Worm (Caenorhabditis elegans): ENCODE measurements around the gene F36G3.2.

DNA sequence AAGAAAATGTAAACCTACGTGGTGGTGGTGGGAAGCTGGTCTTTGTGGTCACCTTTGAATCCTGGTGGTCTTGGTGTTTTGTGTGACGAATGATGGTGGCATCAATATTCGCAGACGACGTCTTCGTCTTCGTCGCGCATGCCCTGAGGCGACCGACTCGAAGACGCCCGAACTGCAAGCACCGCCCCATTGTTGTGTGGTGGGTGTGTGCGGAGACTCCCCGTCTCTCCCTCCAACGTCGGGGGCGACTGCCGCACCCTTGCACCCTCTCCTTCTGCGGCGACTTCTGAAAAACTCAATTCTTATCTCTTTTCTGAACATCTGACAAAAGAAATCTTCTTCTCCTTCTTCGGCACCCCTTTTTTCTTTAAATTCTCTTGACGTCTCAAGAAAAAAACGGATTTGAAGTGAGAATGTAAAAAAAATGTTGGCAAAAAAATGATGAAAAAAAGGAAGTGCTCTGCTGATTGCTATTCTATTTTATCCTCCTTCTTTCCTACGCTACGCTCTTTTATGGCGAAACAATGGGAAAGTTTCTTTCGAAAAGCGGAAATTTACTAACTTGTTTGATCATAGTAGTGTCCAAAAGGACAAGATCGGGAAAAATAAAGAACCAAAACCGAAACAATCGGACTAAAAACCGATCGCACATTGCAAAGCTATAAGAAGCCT, 13.4 kb upstream of the F36G3.2 start, which contains the start of gene lgc-47:
- TF ChIP-seq M03D4.4 (tag; optimal IDR thresholded peaks at IDR 0.05), result no peak
- no peak for TF ChIP-seq snpc-4 (tag; optimal IDR thresholded peaks at IDR 0.05)
- no peak for TF ChIP-seq mep-1 (tag; optimal IDR thresholded peaks at IDR 0.05)
- TF ChIP-seq pha-4 (tag; optimal IDR thresholded peaks at IDR 0.05), result no peak
- TF ChIP-seq nhr-76 (tag; optimal IDR thresholded peaks at IDR 0.05), result no peak
- no peak for TF ChIP-seq elt-1 (tag; optimal IDR thresholded peaks at IDR 0.05; ENCODE audit: borderline replicate concordance, insufficient read depth)

Measured in whole organism, mixed stage, embryonic.